Fruit fly (Drosophila melanogaster): ENCODE measurements around the gene Hsp27.

Gene Hsp27

dm6 chr3L:9432810-9433587 lies 49.1 kb downstream of the Hsp27 start (continued):
- TF ChIP-seq exex (tag; optimal IDR thresholded peaks at IDR 0.05) (peak; percentile 40), Hr3 (GFP tag; optimal IDR thresholded peaks at IDR 0.05) (no peak), CG4617 (GFP tag; optimal IDR thresholded peaks at IDR 0.05; ENCODE audit: borderline replicate concordance) (no peak), Sox100B (GFP tag; optimal IDR thresholded peaks at IDR 0.05) (no peak), B-H1 (GFP tag; IDR thresholded peaks at IDR 0.05) (no peak), Vsx1 (GFP tag; optimal IDR thresholded peaks at IDR 0.05) (no peak), Aef1 (GFP tag; IDR thresholded peaks at IDR 0.05) (no peak), CG6175 (GFP tag; IDR thresholded peaks at IDR 0.05) (no peak), usp (GFP tag; optimal IDR thresholded peaks at IDR 0.05) (no peak), trh (GFP tag; optimal IDR thresholded peaks at IDR 0.05) (no peak), HHEX (GFP tag; optimal IDR thresholded peaks at IDR 0.05) (no peak), CG17912 (GFP tag; optimal IDR thresholded peaks at IDR 0.05) (no peak), gt (GFP tag; IDR thresholded peaks at IDR 0.05) (no peak), Ets97D (GFP tag; optimal IDR thresholded peaks at IDR 0.05) (no peak), eve (GFP tag; optimal IDR thresholded peaks at IDR 0.05) (no peak), CG31441 (GFP tag; IDR thresholded peaks at IDR 0.05) (no peak), CG4820 (GFP tag; optimal IDR thresholded peaks at IDR 0.05) (no peak)
